Fruit fly (Drosophila melanogaster) whole organism: ENCODE results near the gene btsz.

ENCODE experiments used
- CG8478 ChIP-seq: fragments of >200 bp; optimal IDR thresholded peaks from 2 replicates; lab custom pipeline; 2018; ENCODE audit warnings: inconsistent platforms
- Dll ChIP-seq: fragments of >200 bp; optimal IDR thresholded peaks from 2 replicates; lab custom pipeline; 2017
- EcR ChIP-seq, 2 experiments: fragments of >200 bp; optimal IDR thresholded peaks; 2 replicates each; lab custom pipeline; 2017; ENCODE audit warnings: missing biosample characterization in 2 of 2, missing genetic modification characterization in 2 of 2, missing genetic modification reagents in 2 of 2
- pan ChIP-seq: fragments of >200 bp; optimal IDR thresholded peaks from 2 replicates; lab custom pipeline; 2017
- psq ChIP-seq: fragments of >200 bp; optimal IDR thresholded peaks from 2 replicates; lab custom pipeline; 2017
- usp ChIP-seq: fragments of >200 bp; optimal IDR thresholded peaks from 2 replicates; lab custom pipeline; 2017; ENCODE audit warnings: missing biosample characterization, missing genetic modification characterization, mixed read lengths

The btsz gene

dm6 chr3R:14890064-14890709, 14.9 kb upstream of the btsz start, which contains the start of the genes CycC and UQCR-C1:
CycC (minus strand) TSS chr3R:14890205.
UQCR-C1 (plus strand) TSS chr3R:14890231.
- TF ChIP-seq CG8478 (no peak), usp (GFP tag; lab: Kevin White, UChicago) (no peak), pan (lab: Kevin White, UChicago) (no peak), psq (no peak), Dll (no peak), EcR (GFP tag; optimal IDR thresholded peaks at IDR 0.05; lab: Kevin White, UChicago) (no peak)

dm6 chr3R:14886011-14886534, 10.8 kb upstream of the btsz start, which contains the start of the genes Rrp6, CG33331 and CG33332:
Rrp6 (minus strand) TSS chr3R:14886246.
CG33331 (plus strand) TSS chr3R:14886456.
CG33332 (plus strand) TSS chr3R:14886456.
- TF ChIP-seq Dll (no peak), EcR (GFP tag; optimal IDR thresholded peaks at IDR 0.05; lab: Kevin White, UChicago) (no peak), pan (lab: Kevin White, UChicago) (no peak), CG8478 (no peak), usp (GFP tag; lab: Kevin White, UChicago) (no peak), psq (no peak)

- TF ChIP-seq EcR (GFP tag; optimal IDR thresholded peaks at IDR 0.05; lab: Kevin White, UChicago), result no peak
- TF ChIP-seq CG8478, result no peak
- no peak for TF ChIP-seq usp (GFP tag; lab: Kevin White, UChicago)
- no peak for TF ChIP-seq Dll
- TF ChIP-seq pan (lab: Kevin White, UChicago), result no peak
- TF ChIP-seq psq, result no peak
Observed at dm6 chr3R:14880861-14881260, 5.6 kb upstream of the btsz start.

- TF ChIP-seq psq (no peak), Dll (no peak), EcR (GFP tag; optimal IDR thresholded peaks at IDR 0.05; lab: Kevin White, UChicago) (no peak), pan (lab: Kevin White, UChicago) (no peak), CG8478 (no peak), usp (GFP tag; lab: Kevin White, UChicago) (no peak)
Observed at dm6 chr3R:14879207-14879863, 4.0 kb upstream of the btsz start, which contains the start of gene CG3631. CG3631 (plus strand) TSS chr3R:14879457.

- TF ChIP-seq pan (lab: Kevin White, UChicago), result no peak
- no peak for TF ChIP-seq CG8478
- TF ChIP-seq usp (GFP tag; lab: Kevin White, UChicago), result no peak
- no peak for TF ChIP-seq Dll
- TF ChIP-seq psq, result no peak
- no peak for TF ChIP-seq EcR (GFP tag; optimal IDR thresholded peaks at IDR 0.05; lab: Kevin White, UChicago)
Observed at dm6 chr3R:14878145-14878544, 2.9 kb upstream of the btsz start.

dm6 chr3R:14875965-14876331, 660 bp upstream of the btsz start:
- TF ChIP-seq psq (no peak), usp (GFP tag; lab: Kevin White, UChicago) (no peak), pan (lab: Kevin White, UChicago) (no peak), CG8478 (no peak), EcR (GFP tag; optimal IDR thresholded peaks at IDR 0.05; lab: Kevin White, UChicago) (no peak)

- TF ChIP-seq Dll (no peak), EcR (GFP tag; optimal IDR thresholded peaks at IDR 0.05; lab: Kevin White, UChicago) (no peak), usp (GFP tag; lab: Kevin White, UChicago) (no peak), CG8478 (no peak), psq (no peak), pan (lab: Kevin White, UChicago) (no peak)
Observed at dm6 chr3R:14873345-14873744, 1.9 kb downstream of the btsz start.

dm6 chr3R:14864819-14865218, 10.5 kb downstream of the btsz start:
- TF ChIP-seq psq, result no peak
- no peak for TF ChIP-seq Dll
- no peak for TF ChIP-seq pan (lab: Kevin White, UChicago)
- no peak for TF ChIP-seq CG8478
- no peak for TF ChIP-seq usp (GFP tag; lab: Kevin White, UChicago)
- TF ChIP-seq EcR (GFP tag; optimal IDR thresholded peaks at IDR 0.05; lab: Kevin White, UChicago), result no peak

- no peak for TF ChIP-seq psq
- TF ChIP-seq Dll, result peak; percentile 56
Observed at dm6 chr3R:14853767-14854191, 21.5 kb downstream of the btsz start.

dm6 chr3R:14852610-14853009, 22.7 kb downstream of the btsz start:
- TF ChIP-seq Dll (no peak), pan (lab: Kevin White, UChicago) (no peak), psq (no peak), CG8478 (no peak), EcR (GFP tag; optimal IDR thresholded peaks at IDR 0.05; lab: Kevin White, UChicago) (no peak), usp (GFP tag; lab: Kevin White, UChicago) (no peak)

- no peak for TF ChIP-seq Dll
- TF ChIP-seq psq, result no peak
- TF ChIP-seq EcR (GFP tag; optimal IDR thresholded peaks at IDR 0.05; lab: Kevin White, UChicago), result no peak
- no peak for TF ChIP-seq usp (GFP tag; lab: Kevin White, UChicago)
- no peak for TF ChIP-seq pan (lab: Kevin White, UChicago)
- no peak for TF ChIP-seq CG8478
Observed at dm6 chr3R:14847844-14848243, 27.4 kb downstream of the btsz start.

dm6 chr3R:14846924-14847599, 28.2 kb downstream of the btsz start:
- TF ChIP-seq pan (lab: Kevin White, UChicago), result no peak
- TF ChIP-seq Dll, result no peak
- TF ChIP-seq EcR (GFP tag; optimal IDR thresholded peaks at IDR 0.05; lab: Kevin White, UChicago), result no peak
- no peak for TF ChIP-seq psq
- TF ChIP-seq usp (GFP tag; lab: Kevin White, UChicago), result no peak
- TF ChIP-seq CG8478, result no peak
